Worm (Caenorhabditis elegans) whole organism, L2 larva: ENCODE results near the gene R10E8.5.

ENCODE experiments used
- C34F6.9 ChIP-seq: fragments of 150-350 bp; optimal IDR thresholded peaks from 2 replicates; lab custom pipeline; 2014; ENCODE audit warnings: missing biosample characterization, missing genetic modification characterization
- F13H6.1 ChIP-seq: sonication (generic microtip); optimal IDR thresholded peaks from 2 replicates; lab custom pipeline; 2016; ENCODE audit warnings: missing genetic modification characterization, missing compliant biosample characterization
- R02D3.7 ChIP-seq: fragments of 150-350 bp; optimal IDR thresholded peaks from 2 replicates; lab custom pipeline; 2014; ENCODE audit warnings: missing biosample characterization, missing genetic modification characterization
- Y55F3AM.14 ChIP-seq: fragments of 200-800 bp; sonication (Bioruptor generic); optimal IDR thresholded peaks from 2 replicates; lab custom pipeline; 2018; ENCODE audit warnings: mild to moderate bottlenecking, missing genetic modification characterization, missing compliant biosample characterization
- alr-1 ChIP-seq: fragments of 150-350 bp; optimal IDR thresholded peaks from 2 replicates; lab custom pipeline; 2014; ENCODE audit warnings: missing biosample characterization, missing genetic modification characterization
- aly-2 ChIP-seq: fragments of 150-350 bp; optimal IDR thresholded peaks from 2 replicates; lab custom pipeline; 2014; ENCODE audit warnings: missing biosample characterization, missing genetic modification characterization
- ama-1 ChIP-seq: fragments of 150-350 bp; optimal IDR thresholded peaks from 2 replicates; lab custom pipeline; 2018; ENCODE audit warnings: inconsistent platforms
- blmp-1 ChIP-seq: sonication (generic microtip); optimal IDR thresholded peaks from 2 replicates; lab custom pipeline; 2017; ENCODE audit warnings: missing genetic modification characterization, mild to moderate bottlenecking, missing compliant biosample characterization, antibody characterized with exemption, moderate library complexity; ENCODE audit not compliant: insufficient read depth
- ceh-82 ChIP-seq: fragments of 150-350 bp; optimal IDR thresholded peaks from 2 replicates; lab custom pipeline; 2014; ENCODE audit warnings: missing biosample characterization, missing genetic modification characterization
- crh-2 ChIP-seq: sonication (generic microtip); optimal IDR thresholded peaks from 2 replicates; lab custom pipeline; 2017; ENCODE audit warnings: missing biosample characterization, missing genetic modification characterization
- dmd-4 ChIP-seq: sonication (generic microtip); optimal IDR thresholded peaks from 2 replicates; lab custom pipeline; 2017; ENCODE audit warnings: missing biosample characterization, missing genetic modification characterization
- elt-1 ChIP-seq: fragments of 150-350 bp; optimal IDR thresholded peaks from 2 replicates; lab custom pipeline; 2014; ENCODE audit warnings: missing biosample characterization, missing genetic modification characterization
- elt-3 ChIP-seq: sonication (generic microtip); optimal IDR thresholded peaks from 2 replicates; lab custom pipeline; 2017; ENCODE audit warnings: missing biosample characterization, missing genetic modification characterization
- fos-1 ChIP-seq: fragments of 150-350 bp; optimal IDR thresholded peaks from 2 replicates; lab custom pipeline; 2014; ENCODE audit warnings: missing biosample characterization, missing genetic modification characterization
- gmeb-1 ChIP-seq: fragments of 150-350 bp; optimal IDR thresholded peaks from 2 replicates; lab custom pipeline; 2014; ENCODE audit warnings: missing biosample characterization, missing genetic modification characterization
- mab-5 ChIP-seq: fragments of 150-350 bp; optimal IDR thresholded peaks from 2 replicates; lab custom pipeline; 2014; ENCODE audit warnings: missing biosample characterization, missing genetic modification characterization
- nhr-10 ChIP-seq: sonication (generic microtip); optimal IDR thresholded peaks from 2 replicates; lab custom pipeline; 2017; ENCODE audit warnings: missing biosample characterization, missing genetic modification characterization
- nhr-11 ChIP-seq: fragments of 150-350 bp; optimal IDR thresholded peaks from 2 replicates; lab custom pipeline; 2014; ENCODE audit warnings: missing biosample characterization, missing genetic modification characterization
- nhr-21 ChIP-seq: fragments of 150-350 bp; optimal IDR thresholded peaks from 2 replicates; lab custom pipeline; 2014; ENCODE audit warnings: missing biosample characterization, missing genetic modification characterization
- nhr-23 ChIP-seq: fragments of 150-350 bp; optimal IDR thresholded peaks from 2 replicates; lab custom pipeline; 2014; ENCODE audit warnings: missing biosample characterization, missing genetic modification reagents, missing genetic modification characterization
- nhr-237 ChIP-seq: fragments of 150-350 bp; optimal IDR thresholded peaks from 2 replicates; lab custom pipeline; 2014; ENCODE audit warnings: missing biosample characterization, missing genetic modification characterization
- nhr-25 ChIP-seq: fragments of 150-350 bp; sonication (generic microtip); optimal IDR thresholded peaks from 3 replicates; lab custom pipeline; 2014; ENCODE audit warnings: missing biosample characterization, missing genetic modification characterization
- nhr-6 ChIP-seq: fragments of 150-350 bp; optimal IDR thresholded peaks from 2 replicates; lab custom pipeline; 2014; ENCODE audit warnings: missing biosample characterization, missing genetic modification characterization
- peb-1 ChIP-seq: fragments of 150-350 bp; optimal IDR thresholded peaks from 2 replicates; lab custom pipeline; 2014; ENCODE audit warnings: missing biosample characterization, missing genetic modification characterization
- sem-4 ChIP-seq: fragments of 150-350 bp; optimal IDR thresholded peaks from 2 replicates; lab custom pipeline; 2014; ENCODE audit warnings: missing biosample characterization, missing genetic modification reagents, missing genetic modification characterization
- sma-3 ChIP-seq: sonication (generic microtip); optimal IDR thresholded peaks from 2 replicates; lab custom pipeline; 2016; ENCODE audit warnings: missing genetic modification reagents, missing genetic modification characterization, missing compliant biosample characterization
- sma-9 ChIP-seq, 2 experiments: fragments of 150-350 bp in 1 of 2; sonication (generic microtip) in 1 of 2; optimal IDR thresholded peaks; 2 replicates each; lab custom pipeline; 2014 to 2016; ENCODE audit warnings: missing genetic modification characterization in 2 of 2, mild to moderate bottlenecking in 1 of 2, missing biosample characterization in 1 of 2, missing compliant biosample characterization in 1 of 2, missing genetic modification reagents in 1 of 2, moderate library complexity in 1 of 2
- snpc-4 ChIP-seq: fragments of 150-350 bp; optimal IDR thresholded peaks from 2 replicates; lab custom pipeline; 2014; ENCODE audit warnings: missing biosample characterization, missing genetic modification characterization
- unc-39 ChIP-seq: fragments of 150-350 bp; optimal IDR thresholded peaks from 2 replicates; lab custom pipeline; 2014; ENCODE audit warnings: missing biosample characterization, missing genetic modification characterization
- unc-62 ChIP-seq: fragments of 150-350 bp; optimal IDR thresholded peaks from 2 replicates; lab custom pipeline; 2014; ENCODE audit warnings: missing biosample characterization, missing genetic modification reagents, missing genetic modification characterization
- zag-1 ChIP-seq: fragments of 150-350 bp; optimal IDR thresholded peaks from 2 replicates; lab custom pipeline; 2014; ENCODE audit warnings: missing biosample characterization, missing genetic modification characterization
- ztf-1 ChIP-seq: fragments of 200-800 bp; sonication (Bioruptor generic); conservative IDR thresholded peaks from 2 replicates; pipeline ENCODE4 v1.3.6; 2022; ENCODE audit warnings: missing genetic modification characterization, missing compliant biosample characterization

R10E8.5 gene

DNA sequence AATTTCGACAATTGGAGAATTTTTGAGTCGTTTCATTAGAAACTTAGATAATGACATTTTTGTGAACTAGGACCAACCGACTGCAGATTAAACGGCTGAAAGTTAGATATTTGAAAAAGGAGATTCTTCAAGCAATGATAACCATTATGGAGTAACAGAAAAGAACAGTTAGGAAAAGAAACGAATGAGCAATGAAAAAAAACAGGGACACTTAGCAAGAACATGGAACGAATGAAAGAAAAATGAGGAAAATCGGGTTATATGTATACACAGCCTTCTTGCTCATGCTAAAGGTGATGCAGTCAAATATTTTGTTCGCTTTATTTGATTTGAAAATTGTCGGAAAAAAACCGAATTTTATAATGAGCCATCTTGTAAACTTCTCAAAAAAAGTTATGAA, 30.2 kb upstream of the R10E8.5 start, which contains the start of gene F16H6.10:
Gene F16H6.10, minus strand, starts transcription at position 101 of the 400 bp plus-strand sequence.
- no peak for TF ChIP-seq F13H6.1 (tag; lab: Kevin White, UChicago)

DNA sequence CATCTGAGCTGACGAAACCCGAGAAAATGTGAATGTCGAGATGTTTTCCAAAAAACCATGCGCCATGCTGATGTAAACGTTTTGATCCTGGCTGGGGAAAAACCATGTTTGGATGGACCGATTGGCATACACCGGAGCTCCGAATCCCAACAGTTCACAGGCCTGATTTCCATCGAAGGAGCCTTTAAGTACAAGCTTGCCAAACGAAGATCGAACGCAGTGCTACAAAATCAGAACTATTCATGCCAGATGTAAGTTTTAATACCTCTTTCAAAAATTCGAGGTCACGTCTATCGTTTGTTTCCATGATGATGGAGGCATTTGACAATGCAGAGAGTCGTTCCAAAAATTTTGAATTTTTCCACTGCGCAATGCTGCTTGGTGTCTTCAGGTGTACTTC, 18.8 kb upstream of the R10E8.5 start:
- TF ChIP-seq C34F6.9 (tag; lab: Kevin White, UChicago) = no peak
- no peak for TF ChIP-seq unc-62
- no peak for TF ChIP-seq snpc-4 (tag; lab: Kevin White, UChicago)
- no peak for TF ChIP-seq ceh-82 (tag; lab: Kevin White, UChicago)
- no peak for TF ChIP-seq dmd-4 (tag; lab: Kevin White, UChicago)
- no peak for TF ChIP-seq crh-2 (tag; lab: Kevin White, UChicago)
- no peak for TF ChIP-seq elt-3
- TF ChIP-seq Y55F3AM.14 (GFP tag; lab: Kevin White, UChicago) = no peak
- no peak for TF ChIP-seq sem-4
- TF ChIP-seq nhr-10 (tag; lab: Kevin White, UChicago) = no peak
- no peak for TF ChIP-seq ama-1 (lab: Kevin White, UChicago)
- TF ChIP-seq fos-1 (tag; lab: Kevin White, UChicago) = no peak
- no peak for TF ChIP-seq nhr-21 (tag; lab: Kevin White, UChicago)
- no peak for TF ChIP-seq unc-39
- no peak for TF ChIP-seq nhr-6 (tag; lab: Kevin White, UChicago)
- no peak for TF ChIP-seq sma-3
- TF ChIP-seq alr-1 = no peak
- no peak for TF ChIP-seq sma-9 (GFP tag; optimal IDR thresholded peaks at IDR 0.05; lab: Kevin White, UChicago)
- no peak for TF ChIP-seq sma-9 (tag; optimal IDR thresholded peaks at IDR 0.05; lab: Kevin White, UChicago)
- no peak for TF ChIP-seq nhr-11
- TF ChIP-seq R02D3.7 (tag; lab: Kevin White, UChicago) = no peak

DNA sequence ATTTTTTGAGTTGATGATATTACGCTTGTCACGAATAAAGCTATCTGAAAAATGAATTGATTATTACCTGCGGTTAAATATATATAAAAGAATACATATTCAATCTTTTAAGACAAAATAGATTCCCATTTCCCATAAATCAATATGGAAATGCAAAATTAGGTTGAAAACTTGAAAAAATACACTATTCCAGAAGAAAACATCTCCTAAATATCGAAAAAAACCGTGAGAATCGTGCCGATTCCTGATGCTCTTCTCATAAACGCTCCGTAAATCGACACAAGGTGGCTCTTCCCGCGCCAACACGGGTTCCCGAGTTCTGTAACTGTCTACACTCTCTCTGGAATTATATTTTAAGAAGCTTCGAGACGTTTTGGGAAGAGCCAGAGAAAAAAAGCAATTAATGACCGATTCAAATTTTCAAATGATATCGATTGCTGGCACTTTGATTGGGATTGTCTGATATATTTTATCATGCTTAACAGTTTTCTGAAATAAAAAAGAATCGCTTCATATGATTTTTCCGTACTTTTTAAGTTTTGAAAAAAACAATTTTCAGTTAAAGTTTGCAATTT, 17.8 kb upstream of the R10E8.5 start, which contains the start of gene R10E8.3:
Gene R10E8.3, minus strand, starts transcription at position 51 of the 575 bp plus-strand sequence.
- no peak for TF ChIP-seq C34F6.9 (tag; lab: Kevin White, UChicago)
- TF ChIP-seq nhr-25 = no peak
- TF ChIP-seq peb-1 = no peak
- no peak for TF ChIP-seq nhr-237
- TF ChIP-seq, all 48 proteins: peak for 0

DNA sequence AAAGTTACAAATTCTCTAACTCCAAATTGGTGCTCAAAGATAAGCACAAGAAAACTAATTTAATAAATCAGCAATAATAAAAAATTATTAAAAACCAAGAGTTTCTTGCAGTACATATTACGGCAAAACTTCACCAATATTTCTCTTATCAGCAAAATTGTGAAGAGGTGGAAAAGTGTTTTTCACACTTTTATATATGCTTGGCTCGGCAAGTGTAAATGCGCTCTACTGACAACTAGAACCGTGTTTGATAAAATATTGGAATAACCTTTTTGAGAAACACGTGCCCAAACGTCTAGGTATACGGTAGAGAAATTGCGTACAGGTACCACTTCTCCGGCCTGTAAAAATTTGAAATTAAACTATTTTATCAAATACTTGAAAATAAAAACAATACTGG, 13.3 kb upstream of the R10E8.5 start, which contains the start of gene R10E8.8:
Gene R10E8.8, minus strand, starts transcription at position 343 of the 400 bp plus-strand sequence.
- no peak for TF ChIP-seq unc-39
- TF ChIP-seq gmeb-1 (tag; lab: Kevin White, UChicago) = peak; percentile 18
- TF ChIP-seq nhr-23 (tag; lab: Kevin White, UChicago) = no peak
- no peak for TF ChIP-seq zag-1 (tag; lab: Kevin White, UChicago)
- peak; percentile 35 for TF ChIP-seq crh-2 (tag; lab: Kevin White, UChicago)
- TF ChIP-seq fos-1 (tag; lab: Kevin White, UChicago) = peak; percentile 27

DNA sequence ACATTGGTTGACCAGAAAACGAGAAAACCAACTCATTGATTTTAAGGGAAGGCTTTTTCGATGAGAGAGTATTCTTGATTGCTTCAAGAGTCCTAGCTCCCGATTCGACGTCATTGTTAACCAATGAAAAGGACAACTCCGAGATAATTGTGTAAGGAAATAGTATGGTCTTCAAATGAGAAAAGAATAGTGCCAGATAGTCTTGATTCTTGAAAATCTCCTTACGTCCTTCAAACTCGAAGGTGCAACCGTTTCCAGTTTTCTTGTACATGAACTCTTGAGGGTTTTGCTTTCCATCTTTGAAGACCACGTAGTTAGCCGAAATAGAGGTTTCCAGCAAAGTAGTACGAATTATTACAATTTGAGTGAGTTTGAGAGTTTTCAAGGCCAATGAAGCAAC, 11.4 kb upstream of the R10E8.5 start:
- no peak for TF ChIP-seq R02D3.7 (tag; lab: Kevin White, UChicago)
- TF ChIP-seq, all 48 proteins: peak for 0

DNA sequence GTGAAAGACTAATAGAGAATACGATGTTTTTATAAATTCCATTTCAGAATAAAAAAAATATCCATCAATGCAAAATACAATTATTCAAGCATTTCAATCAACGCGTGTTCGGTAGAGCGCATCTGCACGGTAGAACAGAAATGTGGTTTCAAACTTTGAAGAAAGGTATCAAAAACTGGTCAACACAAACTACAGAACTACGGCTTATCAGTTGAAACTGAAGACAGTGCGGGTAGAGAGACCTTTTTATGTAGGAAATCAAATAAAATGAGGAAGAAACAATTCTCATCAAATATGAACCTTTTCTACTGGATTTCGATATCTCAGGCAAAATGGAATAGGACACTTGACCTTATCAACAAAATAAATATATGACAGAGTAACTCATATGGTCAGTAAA, 10.2 kb upstream of the R10E8.5 start:
- no peak for TF ChIP-seq R02D3.7 (tag; lab: Kevin White, UChicago)
- no peak for TF ChIP-seq F13H6.1 (tag; lab: Kevin White, UChicago)
- peak; percentile 22 for TF ChIP-seq fos-1 (tag; lab: Kevin White, UChicago)

DNA sequence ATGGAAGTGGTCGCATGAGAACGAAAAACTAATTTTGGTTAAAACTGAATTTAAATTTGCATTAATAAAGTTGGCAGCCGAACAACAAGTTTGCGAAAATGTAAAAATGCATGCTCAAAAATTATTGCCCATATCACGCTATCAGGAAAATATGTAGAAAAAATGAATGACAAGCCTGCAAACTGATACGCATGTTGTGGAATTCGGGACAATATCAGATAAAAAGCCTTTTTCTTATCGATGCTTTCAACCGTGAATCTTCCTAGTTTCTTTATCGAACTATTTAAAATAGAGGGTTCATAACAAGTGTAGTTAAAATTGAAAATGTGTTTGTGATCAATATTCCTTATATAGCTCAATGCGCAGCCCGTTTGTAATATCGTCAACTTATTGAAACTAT, 8.5 kb upstream of the R10E8.5 start:
- TF ChIP-seq unc-39 = no peak
- peak; percentile 79 for TF ChIP-seq fos-1 (tag; lab: Kevin White, UChicago)

DNA sequence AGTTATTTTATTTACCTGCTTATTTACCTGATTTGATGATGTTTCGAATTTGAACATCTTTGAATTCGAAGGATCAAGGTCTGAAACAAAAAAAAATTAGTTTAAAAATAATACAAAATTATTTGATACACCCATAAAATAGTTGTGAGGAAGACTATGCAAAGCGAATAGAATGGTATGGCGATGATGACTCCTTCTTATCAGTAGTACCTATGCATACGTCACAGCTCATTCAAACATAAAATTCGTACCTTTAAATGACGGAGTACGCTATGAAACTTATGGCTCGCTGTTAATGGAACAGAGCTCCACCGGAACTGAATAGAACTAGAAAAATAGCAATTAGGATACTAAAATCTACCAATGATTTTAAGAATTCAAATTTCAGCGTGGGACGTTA, 2.3 kb upstream of the R10E8.5 start, which contains the start of gene R10E8.1:
Gene R10E8.1, minus strand, starts transcription at position 178 of the 400 bp plus-strand sequence.
- TF ChIP-seq ztf-1 (GFP tag; lab: Robert Waterston, UW) (no peak), blmp-1 (tag; lab: Kevin White, UChicago) (no peak), aly-2 (no peak), elt-3 (no peak), mab-5 (tag; lab: Kevin White, UChicago) (no peak), crh-2 (tag; lab: Kevin White, UChicago) (peak; percentile 4), nhr-23 (tag; lab: Kevin White, UChicago) (no peak), elt-1 (tag; lab: Kevin White, UChicago) (no peak), fos-1 (tag; lab: Kevin White, UChicago) (peak; percentile 73)
